Fruit fly (Drosophila melanogaster): ENCODE results near the gene HIP-R.

- TF ChIP-seq pan (optimal IDR thresholded peaks at IDR 0.05), result no peak
- no peak for TF ChIP-seq usp (GFP tag; optimal IDR thresholded peaks at IDR 0.05)
Measured at dm6 chrX:3745264-3745564, 44.6 kb upstream of the HIP-R start.
